Worm (Caenorhabditis elegans): Measurements from ENCODE around the gene gsto-2.

DNA sequence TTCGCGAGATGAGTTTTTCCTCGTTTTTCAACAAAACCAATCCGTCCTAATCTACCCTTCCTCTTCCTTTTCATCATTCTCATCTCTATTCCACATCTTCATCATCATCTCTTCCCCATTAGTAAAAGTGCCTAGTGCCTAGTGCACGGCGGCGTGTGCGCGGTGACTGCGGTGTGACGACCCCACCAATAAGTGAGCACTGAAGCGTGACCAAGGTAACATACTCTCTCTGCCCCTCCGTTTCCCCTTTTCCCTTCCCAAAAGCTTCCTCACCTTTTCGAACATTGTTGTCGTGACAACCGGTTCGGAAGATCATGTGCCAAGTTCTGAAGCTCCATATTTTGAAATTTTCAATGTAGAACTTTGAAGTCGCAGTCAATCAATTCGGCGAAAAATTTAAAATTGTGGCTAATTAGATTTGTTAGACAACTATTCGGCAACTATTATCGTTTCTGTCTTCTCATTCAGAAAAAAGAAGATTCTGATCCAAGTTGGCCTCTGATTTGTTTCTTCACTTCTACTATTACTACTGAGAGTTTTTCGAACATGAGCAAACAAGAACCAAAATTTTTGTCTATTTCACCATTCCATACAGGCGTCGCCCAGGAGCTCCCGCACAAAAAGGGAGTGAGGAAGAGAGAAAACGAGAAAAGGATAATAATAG, 42.2 kb upstream of the gsto-2 start:
- no peak for TF ChIP-seq hlh-8 (tag; optimal IDR thresholded peaks at IDR 0.05)
- no peak for TF ChIP-seq pat-9 (tag; optimal IDR thresholded peaks at IDR 0.05)
